Worm (Caenorhabditis elegans) whole organism, midembryonic: ENCODE results near the gene srlf-19.

Experiments
- ref-1 ChIP-seq: fragments of 200-800 bp; sonication (Bioruptor generic); conservative IDR thresholded peaks from 2 replicates; pipeline ENCODE4 v1.3.6; 2022; ENCODE audit warnings: missing genetic modification reagents, missing genetic modification characterization, missing compliant biosample characterization
- tab-1 ChIP-seq: fragments of 200-800 bp; sonication (Bioruptor generic); IDR thresholded peaks from 2 replicates; pipeline ENCODE4 v1.3.6; 2022; ENCODE audit warnings: missing genetic modification characterization, missing compliant biosample characterization

DNA sequence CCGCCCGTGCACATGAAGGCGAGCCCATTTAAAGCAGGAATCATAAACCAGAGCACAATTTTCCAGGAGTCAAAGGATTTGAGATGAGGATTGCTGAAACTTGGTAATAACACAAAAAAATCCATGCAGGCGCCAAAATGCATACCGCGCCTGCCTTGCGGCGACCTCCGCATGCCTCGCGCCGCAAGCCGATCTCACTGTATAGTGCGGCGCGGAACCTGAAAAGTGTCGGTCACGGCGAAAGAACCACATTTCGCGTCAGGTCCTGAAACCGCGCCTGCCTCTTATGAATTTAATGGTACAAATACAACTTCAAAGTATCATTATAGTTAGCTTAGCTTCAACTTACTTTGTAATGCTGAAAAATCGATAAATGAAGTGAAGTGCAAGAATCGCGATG is 4.8 kb upstream of the srlf-19 start:
- TF ChIP-seq tab-1 (no peak), ref-1 (no peak)
